Fruit fly (Drosophila melanogaster): ENCODE measurements around the gene beta-Spec.

Gene beta-Spec

dm6 chrX:17624983-17625401, 32.2 kb upstream of the beta-Spec start (continued):
- peak; percentile 84 for TF ChIP-seq Hsf (GFP tag; optimal IDR thresholded peaks at IDR 0.05)
- peak; percentile 68 for TF ChIP-seq Camta (GFP tag; optimal IDR thresholded peaks at IDR 0.05)
- peak; percentile 82 for TF ChIP-seq row (GFP tag; IDR thresholded peaks at IDR 0.05)
- peak; percentile 90 for TF ChIP-seq CG12769 (tag; optimal IDR thresholded peaks at IDR 0.05)
- peak; percentile 92 for TF ChIP-seq CG11695 (GFP tag; IDR thresholded peaks at IDR 0.05)
- peak; percentile 77 for TF ChIP-seq CG6683 (GFP tag; optimal IDR thresholded peaks at IDR 0.05)
- peak; percentile 31 for TF ChIP-seq gcm2 (GFP tag; optimal IDR thresholded peaks at IDR 0.05)
- TF ChIP-seq al (GFP tag; IDR thresholded peaks at IDR 0.05) = peak; percentile 69
- TF ChIP-seq Dll (GFP tag; IDR thresholded peaks at IDR 0.05; ENCODE audit: partially characterized antibody) = no peak
- peak; percentile 94 for TF ChIP-seq CG12071 (GFP tag; optimal IDR thresholded peaks at IDR 0.05)
- peak; percentile 45 for TF ChIP-seq CG17912 (GFP tag; optimal IDR thresholded peaks at IDR 0.05)
- TF ChIP-seq BtbVII (GFP tag; optimal IDR thresholded peaks at IDR 0.05) = peak; percentile 94
- peak; percentile 83 for TF ChIP-seq fd96Cb (tag; optimal IDR thresholded peaks at IDR 0.05)
- peak; percentile 95 for TF ChIP-seq CG15269 (tag; optimal IDR thresholded peaks at IDR 0.05)
- TF ChIP-seq Optix (GFP tag; IDR thresholded peaks at IDR 0.05) = peak; percentile 64; the same call in 2 of the 3 replicates
- TF ChIP-seq wor (GFP tag; IDR thresholded peaks at IDR 0.05) = peak; percentile 50; the same call in 1 of the 2 replicates
- TF ChIP-seq PHDP (tag; optimal IDR thresholded peaks at IDR 0.05) = peak; percentile 93
- peak; percentile 81 for TF ChIP-seq CHES-1-like (GFP tag; optimal IDR thresholded peaks at IDR 0.05)
- TF ChIP-seq CG7271 (tag; optimal IDR thresholded peaks at IDR 0.05) = no peak
- TF ChIP-seq CG18619 (GFP tag; optimal IDR thresholded peaks at IDR 0.05) = peak; percentile 86
- TF ChIP-seq pho (GFP tag; optimal IDR thresholded peaks at IDR 0.05) = peak; percentile 81
- peak; percentile 87 for TF ChIP-seq lilli (GFP tag; optimal IDR thresholded peaks at IDR 0.05)
- peak; percentile 22 for TF ChIP-seq Atf3 (GFP tag; optimal IDR thresholded peaks at IDR 0.05)
- peak; percentile 51 for TF ChIP-seq CG33213 (GFP tag; optimal IDR thresholded peaks at IDR 0.05)
- TF ChIP-seq Bteb2 (GFP tag; optimal IDR thresholded peaks at IDR 0.05) = peak; percentile 85
- peak; percentile 80 for TF ChIP-seq ems (GFP tag; optimal IDR thresholded peaks at IDR 0.05)
- TF ChIP-seq phol (tag; optimal IDR thresholded peaks at IDR 0.05) = peak; percentile 89
- TF ChIP-seq usp (GFP tag; optimal IDR thresholded peaks at IDR 0.05) = no peak
- TF ChIP-seq NfI (GFP tag; optimal IDR thresholded peaks at IDR 0.05) = peak; percentile 92
- TF ChIP-seq shn (GFP tag; optimal IDR thresholded peaks at IDR 0.05) = peak; percentile 70
- peak; percentile 57 for TF ChIP-seq CG31388 (GFP tag; optimal IDR thresholded peaks at IDR 0.05)
- TF ChIP-seq CG4328 (GFP tag; optimal IDR thresholded peaks at IDR 0.05) = peak; percentile 88
- peak; percentile 0 for TF ChIP-seq CG33557 (GFP tag; optimal IDR thresholded peaks at IDR 0.05)
- TF ChIP-seq disco-r (GFP tag; optimal IDR thresholded peaks at IDR 0.05) = peak; percentile 75
- peak; percentile 88 for TF ChIP-seq pb (GFP tag; optimal IDR thresholded peaks at IDR 0.05)
- TF ChIP-seq CG7987 (GFP tag; optimal IDR thresholded peaks at IDR 0.05) = peak; percentile 88
- peak; percentile 91 for TF ChIP-seq CG7556 (GFP tag; optimal IDR thresholded peaks at IDR 0.05)
- peak; percentile 76 for TF ChIP-seq Vsx1 (GFP tag; optimal IDR thresholded peaks at IDR 0.05)
- TF ChIP-seq gro (GFP tag; optimal IDR thresholded peaks at IDR 0.05) = peak; percentile 81
- TF ChIP-seq CG9876 (GFP tag; optimal IDR thresholded peaks at IDR 0.05) = peak; percentile 49
- TF ChIP-seq sqz (GFP tag; optimal IDR thresholded peaks at IDR 0.05) = peak; percentile 84
- TF ChIP-seq Hr39 (optimal IDR thresholded peaks at IDR 0.05) = no peak
- peak; percentile 88 for TF ChIP-seq stc (GFP tag; IDR thresholded peaks at IDR 0.05)
- no peak for TF ChIP-seq Neu2 (GFP tag; optimal IDR thresholded peaks at IDR 0.05; ENCODE audit: borderline replicate concordance)
- no peak for TF ChIP-seq Lpt (GFP tag; optimal IDR thresholded peaks at IDR 0.05)
- TF ChIP-seq CG43689 (GFP tag; IDR thresholded peaks at IDR 0.05) = 0 out of 2 replicates have a peak, but pooled peaks have one; percentile 28
- TF ChIP-seq CG10274 (GFP tag; optimal IDR thresholded peaks at IDR 0.05) = peak; percentile 79
- TF ChIP-seq so (GFP tag; IDR thresholded peaks at IDR 0.05) = peak; percentile 80
- TF ChIP-seq tll (GFP tag; optimal IDR thresholded peaks at IDR 0.05) = no peak
- peak; percentile 85 for TF ChIP-seq Blimp-1 (GFP tag; optimal IDR thresholded peaks at IDR 0.05)
- peak; percentile 83 for TF ChIP-seq CG6689 (GFP tag; IDR thresholded peaks at IDR 0.05)
